Fruit fly (Drosophila melanogaster) whole organism, wandering third instar larva: Measurements from ENCODE around the gene CG5895.

Experiments
- Abd-B ChIP-seq: fragments of >200 bp; optimal IDR thresholded peaks from 2 replicates; lab custom pipeline; 2017; ENCODE audit warnings: missing biosample characterization, missing genetic modification characterization
- CG32264 ChIP-seq: fragments of 200-800 bp; sonication (Bioruptor generic); optimal IDR thresholded peaks from 2 replicates; lab custom pipeline; 2016; ENCODE audit warnings: missing biosample characterization, missing genetic modification characterization
- CG9705 ChIP-seq: fragments of 200-800 bp; sonication (Bioruptor generic); optimal IDR thresholded peaks from 2 replicates; lab custom pipeline; 2018; ENCODE audit warnings: missing biosample characterization, mild to moderate bottlenecking, missing genetic modification characterization
- CrebA ChIP-seq: fragments of 200-800 bp; sonication (Bioruptor generic); optimal IDR thresholded peaks from 2 replicates; lab custom pipeline; 2016; ENCODE audit warnings: missing biosample characterization, mild to moderate bottlenecking, missing genetic modification characterization, borderline replicate concordance
- Dfd ChIP-seq: fragments of >200 bp; optimal IDR thresholded peaks from 2 replicates; lab custom pipeline; 2017; ENCODE audit warnings: missing biosample characterization, missing genetic modification characterization
- Dif ChIP-seq: fragments of 200-275, 200-300 bp; sonication (Bioruptor generic); optimal IDR thresholded peaks from 2 replicates; lab custom pipeline; 2018; ENCODE audit warnings: missing biosample characterization, missing genetic modification characterization; ENCODE audit not compliant: partially characterized antibody
- GATAd ChIP-seq: sonication (Bioruptor generic); optimal IDR thresholded peaks from 2 replicates; lab custom pipeline; 2016; ENCODE audit warnings: missing biosample characterization, missing genetic modification characterization
- HLH106 ChIP-seq: fragments of 200-800 bp; optimal IDR thresholded peaks from 3 replicates; lab custom pipeline; 2019; ENCODE audit warnings: missing biosample characterization, mild to moderate bottlenecking, missing genetic modification characterization, moderate library complexity
- Hnf4 ChIP-seq: fragments of 200-800 bp; sonication (Bioruptor generic); optimal IDR thresholded peaks from 2 replicates; lab custom pipeline; 2016; ENCODE audit warnings: missing biosample characterization, mild to moderate bottlenecking, missing genetic modification characterization
- Hr78 ChIP-seq: fragments of >200 bp; optimal IDR thresholded peaks from 2 replicates; lab custom pipeline; 2017; ENCODE audit warnings: missing biosample characterization, missing genetic modification characterization
- Hr83 ChIP-seq: fragments of 200-300 bp; sonication (Bioruptor generic); optimal IDR thresholded peaks from 2 replicates; lab custom pipeline; 2016; ENCODE audit warnings: missing biosample characterization, mild to moderate bottlenecking, missing genetic modification characterization, moderate library complexity; ENCODE audit not compliant: poor library complexity, severe bottlenecking
- Jra ChIP-seq: sonication (Bioruptor generic); optimal IDR thresholded peaks from 2 replicates; lab custom pipeline; 2016; ENCODE audit warnings: missing biosample characterization, missing genetic modification characterization
- Mio ChIP-seq: sonication (Bioruptor generic); optimal IDR thresholded peaks from 2 replicates; lab custom pipeline; 2016; ENCODE audit warnings: missing biosample characterization, missing genetic modification characterization
- Myc ChIP-seq: fragments of >200 bp; optimal IDR thresholded peaks from 2 replicates; lab custom pipeline; 2017
- N ChIP-seq: fragments of >200 bp; optimal IDR thresholded peaks from 2 replicates; lab custom pipeline; 2018; ENCODE audit warnings: missing biosample characterization, missing external identifiers, missing genetic modification characterization
- OdsH ChIP-seq: fragments of 200-800 bp; sonication (Bioruptor generic); optimal IDR thresholded peaks from 2 replicates; lab custom pipeline; 2016; ENCODE audit warnings: missing biosample characterization, mild to moderate bottlenecking, missing genetic modification characterization
- Rel ChIP-seq, 2 experiments: fragments of 200-800 bp; sonication (Bioruptor generic) in 1 of 2; optimal IDR thresholded peaks; 2 replicates in 1 of 2; 3 replicates in 1 of 2; lab custom pipeline; 2016 to 2019; ENCODE audit warnings: mild to moderate bottlenecking in 2 of 2, missing biosample characterization in 2 of 2, missing genetic modification characterization in 2 of 2, moderate library complexity in 1 of 2
- Sp1 ChIP-seq: fragments of 200-800 bp; sonication (Bioruptor generic); optimal IDR thresholded peaks from 3 replicates; lab custom pipeline; 2019; ENCODE audit warnings: missing biosample characterization, mild to moderate bottlenecking, missing genetic modification characterization, moderate library complexity
- Vsx2 ChIP-seq: fragments of 200-300, 225-300 bp; sonication (Bioruptor generic); optimal IDR thresholded peaks from 2 replicates; lab custom pipeline; 2018; ENCODE audit warnings: missing biosample characterization, missing genetic modification characterization; ENCODE audit not compliant: partially characterized antibody
- br ChIP-seq: fragments of 200-800 bp; sonication (Bioruptor generic); optimal IDR thresholded peaks from 2 replicates; lab custom pipeline; 2016; ENCODE audit warnings: missing biosample characterization, missing genetic modification characterization
- brk ChIP-seq: fragments of 200-800 bp; sonication (Bioruptor generic); optimal IDR thresholded peaks from 2 replicates; lab custom pipeline; 2016; ENCODE audit warnings: missing biosample characterization, mild to moderate bottlenecking, missing genetic modification characterization
- dl ChIP-seq, 2 experiments: fragments of 175-275, 200-275 bp in 1 of 2; fragments of 200-275 bp in 1 of 2; sonication (Bioruptor generic); optimal IDR thresholded peaks; lab custom pipeline; 2018; ENCODE audit warnings: mild to moderate bottlenecking in 2 of 2, missing biosample characterization in 2 of 2, missing genetic modification characterization in 2 of 2, moderate library complexity in 2 of 2; ENCODE audit not compliant: partially characterized antibody in 2 of 2, insufficient read depth in 1 of 2
- dmrt93B ChIP-seq: fragments of 200-800 bp; sonication (Bioruptor generic); optimal IDR thresholded peaks from 2 replicates; lab custom pipeline; 2018; ENCODE audit warnings: missing biosample characterization, mild to moderate bottlenecking, missing genetic modification characterization
- dsf ChIP-seq: sonication (Bioruptor generic); optimal IDR thresholded peaks from 2 replicates; lab custom pipeline; 2016; ENCODE audit warnings: missing biosample characterization, missing genetic modification characterization, borderline replicate concordance
- ey ChIP-seq: fragments of 200-800 bp; sonication (Bioruptor generic); optimal IDR thresholded peaks from 2 replicates; lab custom pipeline; 2016; ENCODE audit warnings: missing biosample characterization, missing genetic modification characterization
- foxo ChIP-seq, 2 experiments: fragments of 200-800 bp; sonication (Bioruptor generic); optimal IDR thresholded peaks; 2 replicates in 1 of 2; 3 replicates in 1 of 2; lab custom pipeline; 2016 to 2017; ENCODE audit warnings: missing biosample characterization in 2 of 2, missing genetic modification characterization in 2 of 2
- fru ChIP-seq: fragments of 200-800 bp; sonication (Bioruptor generic); optimal IDR thresholded peaks from 3 replicates; lab custom pipeline; 2016; ENCODE audit warnings: missing biosample characterization, mild to moderate bottlenecking, missing genetic modification characterization
- h ChIP-seq: fragments of 200-800 bp; sonication (Bioruptor generic); optimal IDR thresholded peaks from 3 replicates; lab custom pipeline; 2016; ENCODE audit warnings: missing biosample characterization, mild to moderate bottlenecking, missing genetic modification characterization
- jim ChIP-seq: fragments of 175-275, 200-325 bp; sonication (Bioruptor generic); optimal IDR thresholded peaks from 2 replicates; lab custom pipeline; 2016; ENCODE audit warnings: missing biosample characterization, mild to moderate bottlenecking, missing genetic modification characterization
- lola ChIP-seq: fragments of >200 bp; optimal IDR thresholded peaks from 2 replicates; lab custom pipeline; 2017; ENCODE audit warnings: missing biosample characterization, missing genetic modification characterization
- pan ChIP-seq: fragments of >200 bp; optimal IDR thresholded peaks from 2 replicates; lab custom pipeline; 2017
- psq ChIP-seq: fragments of 200-800 bp; sonication (Bioruptor generic); optimal IDR thresholded peaks from 3 replicates; lab custom pipeline; 2017; ENCODE audit warnings: missing biosample characterization, mild to moderate bottlenecking, missing genetic modification characterization, moderate library complexity
- rgr ChIP-seq: fragments of 200-800 bp; sonication (Bioruptor generic); optimal IDR thresholded peaks from 3 replicates; lab custom pipeline; 2016; ENCODE audit warnings: missing biosample characterization, mild to moderate bottlenecking, missing genetic modification characterization
- sage ChIP-seq: fragments of 200-800 bp; sonication (Bioruptor generic); optimal IDR thresholded peaks from 2 replicates; lab custom pipeline; 2016; ENCODE audit warnings: missing biosample characterization, mild to moderate bottlenecking, missing genetic modification characterization
- sv ChIP-seq: fragments of 200-800 bp; sonication (Bioruptor generic); optimal IDR thresholded peaks from 3 replicates; lab custom pipeline; 2016; ENCODE audit warnings: missing biosample characterization, missing genetic modification characterization
- tai ChIP-seq: sonication (Bioruptor generic); optimal IDR thresholded peaks from 2 replicates; lab custom pipeline; 2016; ENCODE audit warnings: missing biosample characterization, missing genetic modification characterization
- usp ChIP-seq: fragments of >200 bp; optimal IDR thresholded peaks from 2 replicates; lab custom pipeline; 2017; ENCODE audit warnings: missing biosample characterization, missing genetic modification characterization
- woc ChIP-seq: sonication (Bioruptor generic); optimal IDR thresholded peaks from 2 replicates; lab custom pipeline; 2016; ENCODE audit warnings: missing biosample characterization, mild to moderate bottlenecking, missing genetic modification characterization

The CG5895 gene

dm6 chr3L:16035185-16035584, at the start of gene CG5895:
TSS of gene CG5895 (plus strand) at chr3L:16035485.
- TF ChIP-seq Mio (GFP tag; lab: Kevin White, UChicago) = no peak
- no peak for TF ChIP-seq N (GFP tag; lab: Kevin White, UChicago)
- TF ChIP-seq CG9705 (GFP tag; lab: Kevin White, UChicago) = no peak
- TF ChIP-seq CrebA (GFP tag; lab: Kevin White, UChicago) = no peak
- no peak for TF ChIP-seq woc (GFP tag; lab: Kevin White, UChicago)
- TF ChIP-seq jim (GFP tag; lab: Kevin White, UChicago) = no peak
- TF ChIP-seq Dfd (GFP tag; lab: Kevin White, UChicago) = no peak
- no peak for TF ChIP-seq dl (GFP tag; optimal IDR thresholded peaks at IDR 0.05; lab: Kevin White, UChicago; ENCODE audit: insufficient read depth in 1 of 2, partially characterized antibody in 2 of 2)
- TF ChIP-seq Myc (lab: Kevin White, UChicago) = no peak
- TF ChIP-seq sv = no peak
- no peak for TF ChIP-seq pan (lab: Kevin White, UChicago)
- no peak for TF ChIP-seq usp (GFP tag; lab: Kevin White, UChicago)

dm6 chr3L:15987635-15988034, 47.6 kb upstream of the CG5895 start, which contains the start of gene PolD1:
TSS of gene PolD1 (minus strand) at chr3L:15987815.
- TF ChIP-seq Mio (GFP tag; lab: Kevin White, UChicago) = no peak
- no peak for TF ChIP-seq psq (GFP tag; lab: Kevin White, UChicago)
- TF ChIP-seq Vsx2 (GFP tag; lab: Kevin White, UChicago) = no peak
- TF ChIP-seq jim (GFP tag; lab: Kevin White, UChicago) = no peak
- TF ChIP-seq usp (GFP tag; lab: Kevin White, UChicago) = no peak
- TF ChIP-seq fru (GFP tag; lab: Kevin White, UChicago) = no peak
- no peak for TF ChIP-seq ey (GFP tag; lab: Kevin White, UChicago)
- TF ChIP-seq Dif (GFP tag; lab: Kevin White, UChicago) = no peak
- no peak for TF ChIP-seq br (GFP tag; lab: Kevin White, UChicago)
- TF ChIP-seq GATAd (GFP tag; lab: Kevin White, UChicago) = no peak
- no peak for TF ChIP-seq Hnf4 (GFP tag; lab: Kevin White, UChicago)
- no peak for TF ChIP-seq Jra
- TF ChIP-seq foxo (GFP tag; optimal IDR thresholded peaks at IDR 0.05; lab: Kevin White, UChicago) = no peak
- TF ChIP-seq Dfd (GFP tag; lab: Kevin White, UChicago) = no peak
- no peak for TF ChIP-seq Hr83 (GFP tag; lab: Kevin White, UChicago)
- TF ChIP-seq Sp1 = no peak
- TF ChIP-seq sv = no peak

- TF ChIP-seq Hnf4 (GFP tag; lab: Kevin White, UChicago) (no peak), Myc (lab: Kevin White, UChicago) (peak; percentile 25), jim (GFP tag; lab: Kevin White, UChicago) (no peak), pan (lab: Kevin White, UChicago) (no peak), sv (peak; percentile 8), N (GFP tag; lab: Kevin White, UChicago) (no peak), woc (GFP tag; lab: Kevin White, UChicago) (peak; percentile 45), brk (GFP tag; lab: Kevin White, UChicago) (no peak), OdsH (GFP tag; lab: Kevin White, UChicago) (peak; percentile 35), Jra (no peak), Hr78 (GFP tag; lab: Kevin White, UChicago) (no peak), fru (GFP tag; lab: Kevin White, UChicago) (peak; percentile 43), Abd-B (GFP tag; lab: Kevin White, UChicago) (no peak), tai (GFP tag; lab: Kevin White, UChicago) (no peak), Vsx2 (GFP tag; lab: Kevin White, UChicago) (no peak), CG32264 (GFP tag; lab: Kevin White, UChicago) (no peak), psq (GFP tag; lab: Kevin White, UChicago) (peak; percentile 29), rgr (GFP tag; lab: Kevin White, UChicago) (peak; percentile 47), Dif (GFP tag; lab: Kevin White, UChicago) (no peak), Hr83 (GFP tag; lab: Kevin White, UChicago) (no peak), dl (GFP tag; optimal IDR thresholded peaks at IDR 0.05; lab: Kevin White, UChicago; ENCODE audit: insufficient read depth in 1 of 2, partially characterized antibody in 2 of 2) (no peak), CrebA (GFP tag; lab: Kevin White, UChicago) (no peak), dsf (peak; percentile 52), sage (GFP tag; lab: Kevin White, UChicago) (no peak), GATAd (GFP tag; lab: Kevin White, UChicago) (no peak), foxo (GFP tag; optimal IDR thresholded peaks at IDR 0.05; lab: Kevin White, UChicago) (peak in 1 of 2 experiments; percentile 43), usp (GFP tag; lab: Kevin White, UChicago) (no peak), dmrt93B (GFP tag; lab: Kevin White, UChicago) (no peak), Mio (GFP tag; lab: Kevin White, UChicago) (no peak), Dfd (GFP tag; lab: Kevin White, UChicago) (no peak), CG9705 (GFP tag; lab: Kevin White, UChicago) (no peak), Rel (GFP tag; optimal IDR thresholded peaks at IDR 0.05; lab: Kevin White, UChicago) (no peak), Rel (tag; optimal IDR thresholded peaks at IDR 0.05; lab: Kevin White, UChicago) (peak; percentile 99), HLH106 (tag; lab: Kevin White, UChicago) (no peak), ey (GFP tag; lab: Kevin White, UChicago) (peak; percentile 26), lola (GFP tag; lab: Kevin White, UChicago) (no peak), h (GFP tag; lab: Kevin White, UChicago) (peak; percentile 35), br (GFP tag; lab: Kevin White, UChicago) (peak; percentile 9), Sp1 (no peak)
These were observed 47.2 kb upstream of the CG5895 start, which contains the start of gene Hip14 for dm6 chr3L:15988039-15988546. TSS of gene Hip14 (plus strand) at chr3L:15988236.
